Fruit fly (Drosophila melanogaster) whole organism, pupa: Measurements from ENCODE around the gene S-Lap1.

Experiments
- CG10348 ChIP-seq: fragments of 200-800 bp; sonication (Bioruptor generic); IDR thresholded peaks from 2 replicates; pipeline ENCODE4 v1.3.6; 2022; ENCODE audit warnings: missing biosample characterization, missing genetic modification characterization
- CG12605 ChIP-seq: fragments of 200-800 bp; sonication (Bioruptor generic); IDR thresholded peaks from 2 replicates; pipeline ENCODE4 v1.3.6; 2022; ENCODE audit warnings: missing biosample characterization, missing genetic modification characterization
- CG13204 ChIP-seq: fragments of 200-800 bp; sonication (Bioruptor generic); optimal IDR thresholded peaks from 2 replicates; lab custom pipeline; 2018; ENCODE audit warnings: missing biosample characterization, mild to moderate bottlenecking, missing genetic modification characterization, moderate library complexity
- CG14655 ChIP-seq: fragments of 200-800 bp; sonication (Bioruptor generic); optimal IDR thresholded peaks from 3 replicates; lab custom pipeline; 2017; ENCODE audit warnings: mild to moderate bottlenecking, missing biosample characterization, missing genetic modification reagents, missing genetic modification characterization
- CG15710 ChIP-seq: fragments of 200-800 bp; sonication (Bioruptor generic); optimal IDR thresholded peaks from 2 replicates; lab custom pipeline; 2018; ENCODE audit warnings: missing biosample characterization, mild to moderate bottlenecking, missing genetic modification characterization, moderate library complexity
- CG17806 ChIP-seq: fragments of 200-800 bp; sonication (Bioruptor generic); optimal IDR thresholded peaks from 2 replicates; lab custom pipeline; 2018; ENCODE audit warnings: missing biosample characterization, mild to moderate bottlenecking, missing genetic modification characterization, moderate library complexity
- CG32121 ChIP-seq: fragments of 200-800 bp; sonication (Bioruptor generic); IDR thresholded peaks from 2 replicates; pipeline ENCODE4 v1.3.6; 2022; ENCODE audit warnings: missing biosample characterization, missing genetic modification characterization
- CG34367 ChIP-seq: fragments of 200-800 bp; sonication (Bioruptor generic); optimal IDR thresholded peaks from 2 replicates; lab custom pipeline; 2018; ENCODE audit warnings: missing biosample characterization, mild to moderate bottlenecking, missing genetic modification characterization
- CG4496 ChIP-seq: fragments of 200-800 bp; sonication (Bioruptor generic); IDR thresholded peaks from 3 replicates; pipeline ENCODE4 v1.3.6; 2022; ENCODE audit warnings: missing biosample characterization, missing genetic modification characterization
- CG8159 ChIP-seq: fragments of 200-800 bp; sonication (Bioruptor generic); optimal IDR thresholded peaks from 3 replicates; lab custom pipeline; 2018; ENCODE audit warnings: missing biosample characterization, mild to moderate bottlenecking, missing genetic modification characterization, moderate library complexity
- CG8301 ChIP-seq: fragments of 200-800 bp; sonication (Bioruptor generic); optimal IDR thresholded peaks from 2 replicates; lab custom pipeline; 2018; ENCODE audit warnings: missing biosample characterization, mild to moderate bottlenecking, missing genetic modification characterization
- CG9948 ChIP-seq: fragments of 200-800 bp; sonication (Bioruptor generic); optimal IDR thresholded peaks from 2 replicates; lab custom pipeline; 2018; ENCODE audit warnings: missing biosample characterization, mild to moderate bottlenecking, missing genetic modification characterization, moderate library complexity
- D1 ChIP-seq: fragments of 200-800 bp; sonication (Bioruptor generic); optimal IDR thresholded peaks from 2 replicates; lab custom pipeline; 2018; ENCODE audit warnings: missing biosample characterization, mild to moderate bottlenecking, missing genetic modification characterization, moderate library complexity
- EcR ChIP-seq: fragments of 200-800 bp; sonication (Bioruptor generic); optimal IDR thresholded peaks from 3 replicates; lab custom pipeline; 2019; ENCODE audit warnings: missing biosample characterization, missing genetic modification characterization, mild to moderate bottlenecking, moderate library complexity, missing genetic modification reagents
- Ets98B ChIP-seq: fragments of 200-800 bp; sonication (Bioruptor generic); IDR thresholded peaks from 2 replicates; pipeline ENCODE4 v1.3.6; 2022; ENCODE audit warnings: missing biosample characterization, missing genetic modification characterization
- Pif1A ChIP-seq: fragments of 200-800 bp; sonication (Bioruptor generic); optimal IDR thresholded peaks from 3 replicates; lab custom pipeline; 2016; ENCODE audit warnings: missing biosample characterization, missing genetic modification characterization
- Pif1B ChIP-seq: fragments of 200-800 bp; sonication (Bioruptor generic); optimal IDR thresholded peaks from 3 replicates; lab custom pipeline; 2016; ENCODE audit warnings: missing biosample characterization, missing genetic modification characterization
- Snoo ChIP-seq: fragments of 200-800 bp; sonication (Bioruptor generic); optimal IDR thresholded peaks from 3 replicates; lab custom pipeline; 2017; ENCODE audit warnings: missing biosample characterization, mild to moderate bottlenecking, missing genetic modification characterization, inconsistent platforms
- fd96Ca ChIP-seq: fragments of 200-800 bp; sonication (Bioruptor generic); IDR thresholded peaks from 3 replicates; pipeline ENCODE4 v1.3.6; 2022; ENCODE audit warnings: missing biosample characterization, missing genetic modification characterization
- gl ChIP-seq: fragments of 200-800 bp; sonication (Bioruptor generic); optimal IDR thresholded peaks from 2 replicates; lab custom pipeline; 2018; ENCODE audit warnings: missing biosample characterization, mild to moderate bottlenecking, missing genetic modification characterization
- rn ChIP-seq: fragments of 200-800 bp; sonication (Bioruptor generic); IDR thresholded peaks from 2 replicates; pipeline ENCODE4 v1.3.6; 2022; ENCODE audit warnings: missing biosample characterization, missing genetic modification characterization

The S-Lap1 gene

DNA sequence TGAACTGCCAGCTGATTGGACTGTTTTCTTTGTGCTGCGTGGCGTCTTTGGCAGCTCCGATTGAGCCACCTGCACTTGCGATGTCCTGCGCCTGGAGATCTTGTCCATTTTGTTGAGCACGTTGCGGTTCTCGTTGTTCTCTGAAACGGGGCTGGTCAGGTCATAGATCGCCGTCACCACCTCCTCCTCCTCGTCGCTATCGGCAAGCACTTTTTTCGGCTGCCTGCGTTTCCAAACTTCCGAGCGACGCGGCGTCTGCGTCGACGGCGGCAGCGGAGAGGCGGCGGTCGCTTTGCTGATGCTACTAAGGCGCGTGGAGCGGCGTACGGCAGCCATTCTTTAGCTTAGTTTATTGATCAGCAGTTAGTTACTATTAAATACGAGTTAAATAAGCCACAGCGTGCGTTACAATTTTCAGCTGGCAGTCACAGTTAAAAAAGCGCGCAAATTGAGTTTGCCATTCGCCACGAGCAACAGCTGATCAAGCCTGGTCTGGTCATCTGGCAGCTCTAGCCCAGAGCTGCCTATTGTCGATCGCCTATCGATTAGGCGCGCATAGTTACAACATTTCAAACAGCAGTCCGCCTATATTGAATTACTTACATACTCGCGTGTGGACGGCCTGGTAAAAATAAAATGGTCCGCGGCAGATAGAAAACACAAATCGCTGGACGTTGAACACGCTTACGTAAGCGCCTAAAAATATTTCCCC lies 16.7 kb downstream of the S-Lap1 start, which contains the start of gene Cdc6:
Gene Cdc6 (minus strand): TSS at position 456 of the 712 bp plus-strand sequence.
- TF ChIP-seq CG10348 (no peak), CG17806 (tag; lab: Kevin White, UChicago) (no peak), fd96Ca (GFP tag; lab: Robert Waterston, UW) (no peak), CG13204 (no peak), CG34367 (tag; lab: Kevin White, UChicago) (no peak), CG4496 (GFP tag; lab: Robert Waterston, UW) (no peak), Ets98B (no peak), gl (tag; lab: Kevin White, UChicago) (no peak), EcR (GFP tag; lab: Kevin White, UChicago) (no peak), rn (GFP tag; lab: Robert Waterston, UW) (no peak), CG8159 (tag; lab: Kevin White, UChicago) (no peak), Snoo (tag; lab: Kevin White, UChicago) (no peak), CG15710 (tag; lab: Kevin White, UChicago) (no peak), D1 (tag; lab: Kevin White, UChicago) (no peak), CG9948 (tag; lab: Kevin White, UChicago) (no peak), CG32121 (no peak), Pif1A (GFP tag; lab: Kevin White, UChicago) (no peak)

DNA sequence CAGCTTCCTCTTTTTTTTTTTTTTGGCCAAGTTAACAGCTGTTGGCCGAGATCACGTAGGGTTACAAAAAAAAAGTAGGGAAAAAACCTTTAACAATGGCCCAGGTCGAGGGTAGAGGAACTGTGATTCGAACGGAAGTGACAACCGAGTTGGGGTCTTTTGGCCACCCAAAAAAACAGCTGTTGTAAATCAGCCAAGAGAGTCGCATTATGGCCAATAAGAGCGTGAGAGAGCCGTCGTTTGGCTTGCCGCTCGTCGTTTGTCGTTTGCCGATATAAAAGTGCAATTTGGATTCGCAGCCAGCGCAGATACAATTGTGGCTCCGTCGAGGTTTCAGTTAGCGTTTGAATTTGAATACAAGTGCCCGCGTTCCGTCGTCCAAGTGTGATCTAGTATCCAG lies 23.1 kb downstream of the S-Lap1 start, which contains the start of gene Cpr66D:
Gene Cpr66D (plus strand): TSS at position 301 of the 400 bp plus-strand sequence.
- TF ChIP-seq CG4496 (GFP tag; lab: Robert Waterston, UW), result 0 out of 3 replicates have a peak, but pooled peaks have one; percentile 24
- TF ChIP-seq CG12605 (GFP tag; lab: Robert Waterston, UW), result no peak
- TF ChIP-seq, all 21 proteins: peak for 1

DNA sequence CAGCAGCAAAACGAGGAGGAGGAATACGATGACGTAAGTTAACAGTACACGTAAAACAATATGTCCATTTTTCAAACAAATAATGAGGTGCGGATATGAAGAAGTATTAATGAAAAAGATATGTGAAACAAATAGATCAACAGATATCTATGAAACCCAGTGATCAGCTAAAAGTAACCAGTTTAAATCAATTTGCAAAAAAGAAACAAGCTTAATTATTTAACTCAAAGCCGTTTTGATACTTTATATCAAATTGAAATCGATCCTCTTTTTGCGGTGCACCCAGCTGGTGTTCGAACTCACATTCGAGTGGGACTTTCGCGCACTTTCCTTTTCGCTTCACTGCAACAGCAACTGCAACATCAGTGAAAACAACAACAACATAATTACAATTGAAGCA lies 24.0 kb downstream of the S-Lap1 start:
- TF ChIP-seq gl (tag; lab: Kevin White, UChicago) (no peak), Ets98B (0 out of 2 replicates have a peak, but pooled peaks have one; percentile 21), CG14655 (GFP tag; lab: Kevin White, UChicago) (no peak), CG34367 (tag; lab: Kevin White, UChicago) (no peak), CG8301 (tag; lab: Kevin White, UChicago) (peak; percentile 4)

DNA sequence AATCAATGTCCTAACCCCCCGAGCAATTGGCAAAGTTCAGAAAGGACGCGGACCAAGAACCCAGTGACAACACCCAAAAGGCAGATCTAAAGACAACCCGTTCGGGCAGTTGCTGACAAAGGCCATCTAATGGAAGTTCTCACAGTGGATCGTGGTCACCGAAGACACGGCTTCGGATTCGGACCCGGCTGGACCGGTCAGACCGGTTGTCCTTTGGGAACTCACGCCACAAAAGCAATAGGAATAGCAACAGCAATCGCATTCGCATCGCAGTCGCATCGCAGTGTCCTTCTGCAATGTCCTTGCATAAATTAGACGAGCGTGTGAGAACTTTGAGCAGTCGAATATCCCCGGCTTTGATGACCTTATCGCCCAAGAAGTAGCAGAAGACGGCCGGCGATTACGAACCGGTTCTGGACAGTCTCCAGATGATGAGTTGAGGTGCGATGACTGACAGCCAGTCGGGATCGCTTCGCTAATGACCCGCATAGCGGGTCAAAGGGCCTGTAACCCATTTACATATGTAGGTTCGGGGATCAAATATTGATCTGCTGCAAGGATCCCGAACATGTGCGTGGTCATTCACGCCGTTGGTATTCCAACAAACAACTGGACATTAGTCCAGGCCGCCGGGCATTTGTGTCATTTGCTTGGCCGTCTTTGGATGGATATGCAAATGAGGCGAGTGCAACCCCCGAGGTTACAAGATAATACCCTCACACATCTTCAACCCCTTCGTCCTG lies 26.9 kb downstream of the S-Lap1 start:
- TF ChIP-seq CG4496 (GFP tag; lab: Robert Waterston, UW) (peak; percentile 72; the same call in 2 of the 3 replicates), CG34367 (tag; lab: Kevin White, UChicago) (no peak)

DNA sequence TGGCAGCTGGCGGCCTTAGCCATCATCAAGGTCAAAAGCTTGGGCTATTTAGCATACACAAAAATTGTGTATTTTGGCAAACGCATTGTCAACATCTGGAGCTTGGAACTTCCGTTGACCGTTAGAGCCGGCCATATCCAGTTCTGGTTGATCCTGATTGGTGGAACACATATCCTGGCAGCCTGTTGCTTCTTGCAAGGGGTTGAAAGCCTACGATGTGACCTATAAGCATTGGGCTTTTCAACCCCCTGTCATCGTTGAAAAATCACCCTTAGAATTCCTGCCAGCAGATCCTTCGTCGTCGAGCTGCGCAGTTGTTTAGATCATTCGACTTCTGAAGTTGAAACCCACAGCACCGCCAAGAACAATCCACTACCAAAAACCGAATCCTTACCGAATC lies 29.8 kb downstream of the S-Lap1 start, which contains the start of the genes CG13305 and Pex7:
Gene CG13305 (minus strand): TSS at position 2 of the 400 bp plus-strand sequence.
Gene Pex7 (plus strand): TSS at position 325 of the 400 bp plus-strand sequence.
- no peak for TF ChIP-seq Ets98B
- TF ChIP-seq CG10348, result no peak
- TF ChIP-seq CG32121, result no peak
- TF ChIP-seq Pif1B, result no peak
- no peak for TF ChIP-seq CG8159 (tag; lab: Kevin White, UChicago)
- TF ChIP-seq EcR (GFP tag; lab: Kevin White, UChicago), result no peak
- no peak for TF ChIP-seq D1 (tag; lab: Kevin White, UChicago)
- TF ChIP-seq CG13204, result no peak
- no peak for TF ChIP-seq CG14655 (GFP tag; lab: Kevin White, UChicago)
- TF ChIP-seq Snoo (tag; lab: Kevin White, UChicago), result no peak
- TF ChIP-seq fd96Ca (GFP tag; lab: Robert Waterston, UW), result no peak
- TF ChIP-seq Pif1A (GFP tag; lab: Kevin White, UChicago), result no peak
- TF ChIP-seq CG8301 (tag; lab: Kevin White, UChicago), result no peak
- TF ChIP-seq CG34367 (tag; lab: Kevin White, UChicago), result no peak
- TF ChIP-seq CG12605 (GFP tag; lab: Robert Waterston, UW), result no peak
- no peak for TF ChIP-seq CG17806 (tag; lab: Kevin White, UChicago)
- no peak for TF ChIP-seq rn (GFP tag; lab: Robert Waterston, UW)
- TF ChIP-seq CG4496 (GFP tag; lab: Robert Waterston, UW), result no peak

DNA sequence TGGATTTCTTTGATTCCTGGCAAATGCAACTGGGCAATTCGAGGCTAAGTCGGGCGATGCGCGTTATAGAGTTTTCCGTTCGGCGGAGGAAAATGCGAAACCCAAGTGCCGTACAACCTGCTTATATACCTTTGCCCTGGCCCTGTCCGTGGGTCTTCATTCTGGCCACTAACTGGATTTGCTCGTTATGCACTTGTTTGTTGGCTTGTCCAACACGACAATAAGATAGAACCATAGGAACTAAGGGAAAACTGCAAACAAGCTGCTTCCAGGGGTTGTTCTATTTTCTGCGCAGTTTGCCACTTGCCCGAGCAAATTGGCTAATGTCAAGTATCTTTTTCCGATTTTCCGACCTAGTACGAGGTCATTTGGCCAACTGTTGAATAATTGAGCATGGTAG lies 31.8 kb downstream of the S-Lap1 start, which contains the start of gene Arr2:
Gene Arr2 (minus strand): TSS at position 101 of the 400 bp plus-strand sequence.
- TF ChIP-seq CG8159 (tag; lab: Kevin White, UChicago) (no peak), CG10348 (no peak), CG12605 (GFP tag; lab: Robert Waterston, UW) (no peak), CG4496 (GFP tag; lab: Robert Waterston, UW) (no peak), CG14655 (GFP tag; lab: Kevin White, UChicago) (no peak), CG32121 (no peak), fd96Ca (GFP tag; lab: Robert Waterston, UW) (no peak), rn (GFP tag; lab: Robert Waterston, UW) (no peak), Ets98B (no peak), gl (tag; lab: Kevin White, UChicago) (no peak), CG34367 (tag; lab: Kevin White, UChicago) (no peak)
